Worm (Caenorhabditis elegans) whole organism, L4 larva: ENCODE measurements around the gene C08B6.3.

Experiments
- lin-39 ChIP-seq: fragments of 150-350 bp; optimal IDR thresholded peaks from 2 replicates; lab custom pipeline; 2014; ENCODE audit warnings: missing biosample characterization, missing genetic modification reagents, missing genetic modification characterization
- zfp-2 ChIP-seq: sonication (generic microtip); optimal IDR thresholded peaks from 2 replicates; lab custom pipeline; 2016; ENCODE audit warnings: mild to moderate bottlenecking, missing genetic modification characterization, missing compliant biosample characterization

DNA sequence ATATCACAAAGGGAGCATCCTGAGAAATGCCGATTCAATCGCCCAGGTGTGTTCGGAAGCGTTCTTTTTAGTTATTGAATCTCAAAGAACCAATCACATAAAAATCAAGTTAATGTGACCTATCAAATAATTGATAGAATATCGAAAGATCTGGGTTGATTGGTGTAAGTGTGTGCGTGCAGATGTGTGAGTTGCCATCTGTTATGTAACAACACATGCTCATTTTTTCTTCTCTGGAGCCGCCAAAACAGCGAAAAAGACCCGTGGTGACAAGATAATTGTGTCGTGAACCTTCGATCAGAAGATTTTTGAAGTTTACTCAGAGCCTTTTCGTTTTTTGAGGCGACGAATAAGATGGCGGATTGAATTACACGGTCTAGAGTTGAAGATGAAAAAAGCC is 34.7 kb upstream of the C08B6.3 start:
- no peak for TF ChIP-seq zfp-2 (tag; lab: Kevin White, UChicago)
- TF ChIP-seq lin-39 (tag; lab: Kevin White, UChicago): no peak
